Worm (Caenorhabditis elegans) whole organism, L4/young adult: ENCODE measurements around the gene hhat-2.

Experiments used
- W03F9.2 ChIP-seq: fragments of 150-350 bp; optimal IDR thresholded peaks from 2 replicates; lab custom pipeline; 2014; ENCODE audit warnings: missing biosample characterization, missing genetic modification characterization
- dao-5 ChIP-seq: sonication (generic microtip); optimal IDR thresholded peaks from 2 replicates; lab custom pipeline; 2016; ENCODE audit warnings: missing genotype, missing genetic modification characterization, moderate library complexity, missing compliant biosample characterization
- him-1 ChIP-seq: sonication (generic microtip); optimal IDR thresholded peaks from 2 replicates; lab custom pipeline; 2016; ENCODE audit warnings: missing genotype, missing genetic modification reagents, missing genetic modification characterization, missing compliant biosample characterization

ce11 chrIV:14853703-14854102, 24.8 kb upstream of the hhat-2 start, which contains the start of gene Y57G11C.52:
- no peak for TF ChIP-seq him-1 (tag; lab: Kevin White, UChicago)
- no peak for TF ChIP-seq W03F9.2
- TF ChIP-seq dao-5 (tag; lab: Kevin White, UChicago), result no peak
